Worm (Caenorhabditis elegans) whole organism, L4 larva: ENCODE measurements around the gene sdhb-1.

Experiments
- F49E8.2 ChIP-seq: sonication (generic microtip); optimal IDR thresholded peaks from 2 replicates; lab custom pipeline; 2016; ENCODE audit warnings: missing compliant biosample characterization, mild to moderate bottlenecking, missing genetic modification characterization, borderline replicate concordance
- zfp-2 ChIP-seq: sonication (generic microtip); optimal IDR thresholded peaks from 2 replicates; lab custom pipeline; 2016; ENCODE audit warnings: mild to moderate bottlenecking, missing genetic modification characterization, missing compliant biosample characterization

ce11 chrII:9331343-9331742 is 21.2 kb downstream of the sdhb-1 start, which contains the start of gene eif-3.F:
- TF ChIP-seq F49E8.2 (tag; lab: Kevin White, UChicago) (no peak), zfp-2 (tag; lab: Kevin White, UChicago) (no peak)
